Fruit fly (Drosophila melanogaster) whole organism, embryonic: ENCODE data around the gene Pat1.
A peak's percentile ranks its signal among the peaks of the same experiment; 100 is the strongest.

Source experiments
- CG11093 ChIP-seq: fragments of 200-800 bp; sonication (Bioruptor generic); IDR thresholded peaks from 3 replicates; pipeline ENCODE4 v1.3.6; 2022; ENCODE audit warnings: missing biosample characterization, missing genetic modification characterization
- CG11247 ChIP-seq: fragments of 200-800 bp; sonication (Bioruptor generic); IDR thresholded peaks from 2 replicates; pipeline ENCODE4 v1.3.6; 2022; ENCODE audit warnings: missing biosample characterization, missing genetic modification characterization
- CG11398 ChIP-seq: fragments of 200-800 bp; sonication (Bioruptor generic); optimal IDR thresholded peaks from 2 replicates; lab custom pipeline; 2016; ENCODE audit warnings: missing biosample characterization, missing genetic modification characterization
- CG11695 ChIP-seq: fragments of 200-800 bp; sonication (Bioruptor generic); IDR thresholded peaks from 3 replicates; pipeline ENCODE4 v1.3.6; 2022; ENCODE audit warnings: missing biosample characterization, missing genetic modification characterization
- CG14014 ChIP-seq: fragments of 200-800 bp; sonication (Bioruptor generic); IDR thresholded peaks from 2 replicates; pipeline ENCODE4 v1.3.6; 2022; ENCODE audit warnings: missing biosample characterization, missing genetic modification characterization
- CG14050 ChIP-seq: fragments of 200-800 bp; sonication (Bioruptor generic); IDR thresholded peaks from 3 replicates; pipeline ENCODE4 v1.3.6; 2022; ENCODE audit warnings: missing biosample characterization, missing genetic modification characterization
- CG16813 ChIP-seq: fragments of 200-800 bp; sonication (Bioruptor generic); IDR thresholded peaks from 3 replicates; pipeline ENCODE4 v1.3.6; 2022; ENCODE audit warnings: missing biosample characterization, missing genetic modification characterization; ENCODE audit not compliant: partially characterized antibody
- CG30431 ChIP-seq: fragments of 200-800 bp; sonication (Bioruptor generic); optimal IDR thresholded peaks from 2 replicates; lab custom pipeline; 2017; ENCODE audit warnings: missing biosample characterization, missing genetic modification characterization
- CG31224 ChIP-seq: fragments of 200-800 bp; sonication (Bioruptor generic); IDR thresholded peaks from 2 replicates; pipeline ENCODE4 v1.3.6; 2022; ENCODE audit warnings: missing biosample characterization, missing genetic modification characterization
- CG3407 ChIP-seq: fragments of 200-800 bp; sonication (Bioruptor generic); optimal IDR thresholded peaks from 2 replicates; lab custom pipeline; 2018; ENCODE audit warnings: missing biosample characterization, mild to moderate bottlenecking, missing genetic modification characterization
- CG4282 ChIP-seq: fragments of 200-800 bp; sonication (Bioruptor generic); optimal IDR thresholded peaks from 2 replicates; lab custom pipeline; 2016; ENCODE audit warnings: missing biosample characterization, missing genetic modification characterization
- CG4730 ChIP-seq: fragments of 200-800 bp; sonication (Bioruptor generic); IDR thresholded peaks from 2 replicates; pipeline ENCODE4 v1.3.6; 2022; ENCODE audit warnings: missing biosample characterization, missing genetic modification characterization
- CG7786 ChIP-seq: fragments of 200-800 bp; sonication (Bioruptor generic); optimal IDR thresholded peaks from 2 replicates; lab custom pipeline; 2016; ENCODE audit warnings: missing biosample characterization, missing genetic modification characterization
- CG7928 ChIP-seq: fragments of 200-800 bp; sonication (Bioruptor generic); optimal IDR thresholded peaks from 2 replicates; lab custom pipeline; 2017; ENCODE audit warnings: missing biosample characterization, mild to moderate bottlenecking, missing genetic modification characterization
- CG8089 ChIP-seq: fragments of 200-800 bp; sonication (Bioruptor generic); optimal IDR thresholded peaks from 3 replicates; lab custom pipeline; 2016; ENCODE audit warnings: missing biosample characterization, missing genetic modification characterization
- CG8290 ChIP-seq, 3 experiments: fragments of 200-800 bp; sonication (Bioruptor generic); optimal IDR thresholded peaks; 2 replicates each; lab custom pipeline; 2016 to 2019; ENCODE audit warnings: missing biosample characterization in 3 of 3, missing genetic modification characterization in 3 of 3, mild to moderate bottlenecking in 2 of 3, moderate library complexity in 1 of 3
- CG9437 ChIP-seq: fragments of 200-800 bp; sonication (Bioruptor generic); optimal IDR thresholded peaks from 2 replicates; lab custom pipeline; 2018; ENCODE audit warnings: missing biosample characterization, mild to moderate bottlenecking, missing genetic modification characterization
- CG9876 ChIP-seq: fragments of 200-800 bp; sonication (Bioruptor generic); optimal IDR thresholded peaks from 2 replicates; lab custom pipeline; 2016; ENCODE audit warnings: missing biosample characterization, missing genetic modification characterization
- CkIIα-i1 ChIP-seq: fragments of 200-800 bp; sonication (Bioruptor generic); IDR thresholded peaks from 2 replicates; pipeline ENCODE4 v1.3.6; 2022; ENCODE audit warnings: missing biosample characterization, missing genetic modification characterization
- Doc3 ChIP-seq: fragments of 200-800 bp; sonication (Bioruptor generic); IDR thresholded peaks from 3 replicates; pipeline ENCODE4 v1.3.6; 2022; ENCODE audit warnings: missing biosample characterization, missing genetic modification characterization; ENCODE audit not compliant: partially characterized antibody
- Gug ChIP-seq: fragments of 200-800 bp; sonication (Bioruptor generic); IDR thresholded peaks from 4 replicates; pipeline ENCODE4 v1.3.6; 2022; ENCODE audit warnings: missing biosample characterization, missing genetic modification characterization
- Hmx ChIP-seq: fragments of 200-800 bp; sonication (Bioruptor generic); optimal IDR thresholded peaks from 2 replicates; lab custom pipeline; 2016; ENCODE audit warnings: missing biosample characterization, missing genetic modification characterization
- Hsf ChIP-seq: fragments of 200-800 bp; sonication (Bioruptor generic); optimal IDR thresholded peaks from 3 replicates; lab custom pipeline; 2016; ENCODE audit warnings: missing biosample characterization, missing genetic modification characterization
- Jarid2 ChIP-seq: fragments of 200-800 bp; sonication (Bioruptor generic); optimal IDR thresholded peaks from 3 replicates; lab custom pipeline; 2017; ENCODE audit warnings: mild to moderate bottlenecking, missing biosample characterization, missing genetic modification reagents, missing genetic modification characterization
- Kr ChIP-seq: fragments of 200-800 bp; sonication (Bioruptor generic); optimal IDR thresholded peaks from 2 replicates; lab custom pipeline; 2017; ENCODE audit warnings: missing biosample characterization, mild to moderate bottlenecking, missing genetic modification characterization
- MTF-1 ChIP-seq: fragments of 200-800 bp; sonication (Bioruptor generic); optimal IDR thresholded peaks from 2 replicates; lab custom pipeline; 2018; ENCODE audit warnings: missing biosample characterization, mild to moderate bottlenecking, missing genetic modification characterization, borderline replicate concordance
- Rfx ChIP-seq: fragments of 200-800 bp; sonication (Bioruptor generic); IDR thresholded peaks from 2 replicates; pipeline ENCODE4 v1.3.6; 2022; ENCODE audit warnings: missing biosample characterization, missing genetic modification characterization
- Scr ChIP-seq: fragments of 200-800 bp; sonication (Bioruptor generic); IDR thresholded peaks from 2 replicates; pipeline ENCODE4 v1.3.6; 2022; ENCODE audit warnings: missing biosample characterization, missing genetic modification characterization; ENCODE audit not compliant: partially characterized antibody
- ab ChIP-seq: fragments of 200-800 bp; sonication (Bioruptor generic); optimal IDR thresholded peaks from 2 replicates; lab custom pipeline; 2016; ENCODE audit warnings: missing biosample characterization, missing genetic modification characterization
- bab2 ChIP-seq: fragments of 200-800 bp; sonication (Bioruptor generic); optimal IDR thresholded peaks from 2 replicates; lab custom pipeline; 2016; ENCODE audit warnings: missing biosample characterization, missing genetic modification characterization
- bbx ChIP-seq: fragments of 200-800 bp; sonication (Bioruptor generic); IDR thresholded peaks from 2 replicates; pipeline ENCODE4 v1.3.6; 2022; ENCODE audit warnings: missing biosample characterization, missing genetic modification characterization; ENCODE audit not compliant: partially characterized antibody
- br ChIP-seq: fragments of >200 bp; optimal IDR thresholded peaks from 2 replicates; lab custom pipeline; 2017
- chn ChIP-seq: fragments of 200-800 bp; sonication (Bioruptor generic); optimal IDR thresholded peaks from 2 replicates; lab custom pipeline; 2016; ENCODE audit warnings: missing biosample characterization, missing genetic modification characterization
- ci ChIP-seq: fragments of 200-800 bp; sonication (Bioruptor generic); IDR thresholded peaks from 3 replicates; pipeline ENCODE4 v1.3.6; 2022; ENCODE audit warnings: missing biosample characterization, missing genetic modification characterization
- dimm ChIP-seq: fragments of 200-800 bp; sonication (Bioruptor generic); IDR thresholded peaks from 2 replicates; pipeline ENCODE4 v1.3.6; 2022; ENCODE audit warnings: missing biosample characterization, missing genetic modification characterization
- dmrt99B ChIP-seq: fragments of 200-800 bp; sonication (Bioruptor generic); optimal IDR thresholded peaks from 2 replicates; lab custom pipeline; 2018; ENCODE audit warnings: missing biosample characterization, mild to moderate bottlenecking, missing genetic modification characterization, moderate library complexity
- exex ChIP-seq: fragments of 200-800 bp; sonication (Bioruptor generic); optimal IDR thresholded peaks from 4 replicates; lab custom pipeline; 2018; ENCODE audit warnings: missing biosample characterization, mild to moderate bottlenecking, missing genetic modification characterization, moderate library complexity
- ftz-f1 ChIP-seq: fragments of 200-800 bp; sonication (Bioruptor generic); optimal IDR thresholded peaks from 2 replicates; lab custom pipeline; 2016; ENCODE audit warnings: missing biosample characterization, missing genetic modification characterization
- gt ChIP-seq: fragments of 200-800 bp; sonication (Bioruptor generic); IDR thresholded peaks from 2 replicates; pipeline ENCODE4 v1.3.6; 2022; ENCODE audit warnings: missing biosample characterization, missing genetic modification characterization
- ham ChIP-seq: fragments of 200-800 bp; sonication (Bioruptor generic); IDR thresholded peaks from 2 replicates; pipeline ENCODE4 v1.3.6; 2022; ENCODE audit warnings: missing biosample characterization, missing genetic modification characterization
- her ChIP-seq: fragments of 200-800 bp; sonication (Bioruptor generic); optimal IDR thresholded peaks from 2 replicates; lab custom pipeline; 2016; ENCODE audit warnings: missing biosample characterization, missing genetic modification characterization
- knrl ChIP-seq: fragments of 200-800 bp; sonication (Bioruptor generic); IDR thresholded peaks from 3 replicates; pipeline ENCODE4 v1.3.6; 2022; ENCODE audit warnings: missing biosample characterization, missing genetic modification characterization; ENCODE audit not compliant: partially characterized antibody
- mld ChIP-seq: fragments of 200-800 bp; sonication (Bioruptor generic); IDR thresholded peaks from 3 replicates; pipeline ENCODE4 v1.3.6; 2022; ENCODE audit warnings: missing biosample characterization, missing genetic modification characterization; ENCODE audit not compliant: partially characterized antibody
- pan ChIP-seq, 4 experiments: fragments of >200 bp in 3 of 4; fragments of 200-800 bp in 1 of 4; sonication (Bioruptor generic) in 1 of 4; optimal IDR thresholded peaks in 3 of 4; IDR thresholded peaks in 1 of 4; 2 replicates each; pipeline versions ENCODE4 v1.3.6 to Lab custom; 2017 to 2022; ENCODE audit warnings: missing biosample characterization in 2 of 4, missing genetic modification characterization in 2 of 4, mixed read lengths in 1 of 4
- peb ChIP-seq: fragments of 200-800 bp; sonication (Bioruptor generic); IDR thresholded peaks from 2 replicates; pipeline ENCODE4 v1.3.6; 2022; ENCODE audit warnings: missing biosample characterization, missing genetic modification characterization
- ro ChIP-seq: fragments of 200-800 bp; sonication (Bioruptor generic); IDR thresholded peaks from 2 replicates; pipeline ENCODE4 v1.3.6; 2022; ENCODE audit warnings: missing biosample characterization, missing genetic modification characterization
- sd ChIP-seq: fragments of 200-800 bp; sonication (Bioruptor generic); optimal IDR thresholded peaks from 3 replicates; lab custom pipeline; 2018; ENCODE audit warnings: missing biosample characterization, mild to moderate bottlenecking, missing genetic modification characterization, moderate library complexity
- slbo ChIP-seq: fragments of 200-800 bp; sonication (Bioruptor generic); IDR thresholded peaks from 2 replicates; pipeline ENCODE4 v1.3.6; 2022; ENCODE audit warnings: missing biosample characterization, missing genetic modification characterization
- tap ChIP-seq: fragments of 200-800 bp; optimal IDR thresholded peaks from 3 replicates; lab custom pipeline; 2019; ENCODE audit warnings: missing biosample characterization, mild to moderate bottlenecking, missing genetic modification characterization, moderate library complexity

Pat1 gene

DNA sequence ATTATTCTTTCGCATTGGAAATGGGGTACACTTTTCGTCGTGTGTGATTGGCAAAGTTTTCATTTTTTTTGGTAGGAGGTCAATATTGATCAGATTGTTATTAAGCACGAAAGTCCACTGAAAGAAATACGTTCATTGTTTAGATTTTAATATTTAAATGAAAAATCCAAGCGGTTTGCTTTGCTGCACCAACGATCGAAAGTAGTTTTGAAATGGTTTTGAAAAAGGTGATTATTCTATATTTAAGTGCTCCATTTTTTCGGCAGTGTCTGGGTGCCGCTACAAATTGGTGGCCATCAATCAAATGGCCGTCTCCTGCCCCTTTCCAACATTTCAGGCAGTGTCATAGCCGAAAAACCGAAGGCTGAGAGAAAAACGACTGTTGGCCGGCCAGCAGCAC is 16.1 kb upstream of the Pat1 start (continued):
- TF ChIP-seq pan (optimal IDR thresholded peaks at IDR 0.05; lab: Kevin White, UChicago) (no peak), pan (GFP tag; optimal IDR thresholded peaks at IDR 0.05 in 1 of 2, IDR thresholded peaks at IDR 0.05 in 1 of 2) (peak in 1 of 2 experiments; percentile 47), CG30431 (GFP tag; lab: Kevin White, UChicago) (no peak), ham (GFP tag; lab: Robert Waterston, UW) (no peak), CG7928 (no peak), ci (peak; percentile 62; the same call in 1 of the 3 replicates), peb (GFP tag; lab: Robert Waterston, UW) (no peak), dmrt99B (tag; lab: Kevin White, UChicago) (peak; percentile 46), her (no peak), slbo (GFP tag; lab: Robert Waterston, UW) (peak; percentile 38; the same call in 1 of the 2 replicates), CG11695 (GFP tag; lab: Robert Waterston, UW) (0 out of 3 replicates have a peak, but pooled peaks have one; percentile 11), CG4730 (peak; percentile 49), gt (GFP tag; lab: Robert Waterston, UW) (no peak), CG7786 (GFP tag; lab: Kevin White, UChicago) (no peak), CG11247 (GFP tag; lab: Robert Waterston, UW) (0 out of 2 replicates have a peak, but pooled peaks have one; percentile 29), CG11093 (GFP tag; lab: Robert Waterston, UW) (no peak), Gug (GFP tag; lab: Robert Waterston, UW) (peak; percentile 9; the same call in 1 of the 4 replicates), CG3407 (GFP tag; lab: Kevin White, UChicago) (no peak), Hmx (no peak), Rfx (GFP tag; lab: Robert Waterston, UW) (peak; percentile 74)
- TF ChIP-seq, all 482 proteins: peak for 94

DNA sequence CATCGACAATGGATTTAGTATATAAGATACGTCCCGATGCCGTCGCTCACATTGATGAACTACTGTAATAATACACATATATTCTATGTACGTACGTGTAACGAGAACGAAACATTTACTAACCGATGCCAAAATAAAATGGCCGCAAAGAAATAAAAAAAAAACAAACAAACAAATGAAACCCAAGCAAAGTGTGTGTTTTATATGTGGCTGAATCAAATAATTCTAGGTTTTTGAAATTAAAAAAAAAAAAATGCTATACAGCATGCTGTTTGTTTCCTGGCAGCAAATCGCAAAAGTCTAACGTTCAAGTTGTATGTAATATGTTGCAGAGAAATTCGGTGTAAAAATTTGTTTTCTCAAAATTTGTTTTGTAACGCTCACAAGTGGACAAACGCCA is 1.6 kb upstream of the Pat1 start, which contains the start of gene CG17717:
Gene CG17717, plus strand, starts transcription at position 301 of the 400 bp plus-strand sequence.
- TF ChIP-seq Hsf (GFP tag; lab: Kevin White, UChicago) (no peak), tap (tag; lab: Kevin White, UChicago) (no peak), CG11398 (GFP tag; lab: Kevin White, UChicago) (no peak), ro (GFP tag; lab: Robert Waterston, UW) (no peak), dimm (GFP tag; lab: Robert Waterston, UW) (no peak), CG8290 (GFP tag; optimal IDR thresholded peaks at IDR 0.05; lab: Kevin White, UChicago) (peak; percentile 19), CG8290 (tag; optimal IDR thresholded peaks at IDR 0.05; lab: Kevin White, UChicago) (no peak), CG9437 (GFP tag; lab: Kevin White, UChicago) (no peak)

DNA sequence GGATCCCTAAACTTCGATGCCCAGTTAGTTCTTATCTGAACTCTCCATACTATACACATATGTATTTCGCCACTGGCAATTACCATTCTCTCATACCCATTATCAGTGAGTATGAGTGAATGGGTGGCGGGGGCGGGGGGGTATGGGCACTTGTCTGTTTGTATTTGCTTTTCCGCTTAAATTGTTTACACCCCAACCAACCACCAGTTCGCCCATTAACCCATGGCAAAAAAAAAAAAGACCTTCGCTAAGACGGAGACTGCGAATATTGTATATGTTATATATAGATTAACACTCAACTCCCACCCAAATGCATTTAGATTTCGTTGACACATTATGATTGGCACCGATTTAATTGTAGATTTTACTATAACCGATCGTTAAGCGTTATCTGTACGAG is 1.5 kb downstream of the Pat1 start:
- no peak for TF ChIP-seq bbx (GFP tag; lab: Robert Waterston, UW)
- no peak for TF ChIP-seq CkIIα-i1
- TF ChIP-seq CG8089 (GFP tag; lab: Kevin White, UChicago): no peak
- TF ChIP-seq CG16813 (GFP tag; lab: Robert Waterston, UW): no peak
- no peak for TF ChIP-seq br (lab: Kevin White, UChicago)
- TF ChIP-seq Jarid2 (GFP tag; lab: Kevin White, UChicago): no peak
- no peak for TF ChIP-seq ftz-f1 (GFP tag; lab: Kevin White, UChicago)
- peak; percentile 64 for TF ChIP-seq MTF-1 (GFP tag; lab: Kevin White, UChicago)
- TF ChIP-seq Doc3: no peak
- TF ChIP-seq CG14050 (GFP tag; lab: Robert Waterston, UW): no peak
- TF ChIP-seq CG9876 (GFP tag; lab: Kevin White, UChicago): no peak
- TF ChIP-seq CG11093 (GFP tag; lab: Robert Waterston, UW): no peak
- no peak for TF ChIP-seq sd (tag; lab: Kevin White, UChicago)
- no peak for TF ChIP-seq ab (GFP tag; lab: Kevin White, UChicago)
- TF ChIP-seq chn (GFP tag; lab: Kevin White, UChicago): no peak
- no peak for TF ChIP-seq Kr
- TF ChIP-seq CG31224 (GFP tag; lab: Robert Waterston, UW): no peak
- peak; percentile 21 for TF ChIP-seq bab2 (GFP tag; lab: Kevin White, UChicago)
- no peak for TF ChIP-seq Scr (GFP tag; lab: Robert Waterston, UW)
- TF ChIP-seq knrl (GFP tag; lab: Robert Waterston, UW): no peak
- no peak for TF ChIP-seq mld
- TF ChIP-seq CG14014 (GFP tag; lab: Robert Waterston, UW): no peak
- TF ChIP-seq CG4282: no peak
- TF ChIP-seq exex (tag; lab: Kevin White, UChicago): peak; percentile 31
